Worm (Caenorhabditis elegans) whole organism, young adult: ENCODE measurements around the gene T15H9.5.

Experiments
- B0336.3 ChIP-seq: fragments of 200-800 bp; sonication (Bioruptor generic); IDR thresholded peaks from 2 replicates; pipeline ENCODE4 v1.3.6; 2022; ENCODE audit warnings: missing genetic modification characterization, missing compliant biosample characterization
- F22D6.2 ChIP-seq: sonication (generic microtip); optimal IDR thresholded peaks from 2 replicates; lab custom pipeline; 2016; ENCODE audit warnings: mild to moderate bottlenecking, missing genetic modification characterization, missing compliant biosample characterization
- F39B2.1 ChIP-seq: fragments of 200-800 bp; sonication (Bioruptor generic); IDR thresholded peaks from 2 replicates; pipeline ENCODE4 v1.3.6; 2022; ENCODE audit warnings: missing genetic modification reagents, missing genetic modification characterization, missing compliant biosample characterization
- F49E8.2 ChIP-seq: sonication (generic microtip); optimal IDR thresholded peaks from 3 replicates; lab custom pipeline; 2017; ENCODE audit warnings: missing genetic modification characterization, mild to moderate bottlenecking, missing compliant biosample characterization, antibody characterized with exemption, moderate library complexity; ENCODE audit not compliant: insufficient read depth
- F55B11.4 ChIP-seq: sonication (generic microtip); optimal IDR thresholded peaks from 2 replicates; lab custom pipeline; 2016; ENCODE audit warnings: missing compliant biosample characterization, missing genetic modification characterization, borderline replicate concordance; ENCODE audit not compliant: insufficient read depth
- F57A8.1 ChIP-seq: fragments of 200-800 bp; sonication (Bioruptor generic); optimal IDR thresholded peaks from 2 replicates; lab custom pipeline; 2018; ENCODE audit warnings: mild to moderate bottlenecking, missing genetic modification characterization, moderate library complexity, missing compliant biosample characterization
- K12H6.12 ChIP-seq: fragments of 200-800 bp; sonication (Bioruptor generic); optimal IDR thresholded peaks from 2 replicates; lab custom pipeline; 2018; ENCODE audit warnings: mild to moderate bottlenecking, missing genetic modification characterization, missing compliant biosample characterization
- T07F8.4 ChIP-seq: sonication (generic microtip); optimal IDR thresholded peaks from 2 replicates; lab custom pipeline; 2016; ENCODE audit warnings: mild to moderate bottlenecking, missing genetic modification characterization, moderate library complexity, missing compliant biosample characterization
- aptf-2 ChIP-seq: fragments of 200-800 bp; sonication (Bioruptor generic); conservative IDR thresholded peaks from 2 replicates; pipeline ENCODE4 v1.3.6; 2022; ENCODE audit warnings: missing genetic modification reagents, missing genetic modification characterization, missing compliant biosample characterization
- attf-3 ChIP-seq: fragments of 200-800 bp; sonication (Bioruptor generic); conservative IDR thresholded peaks from 2 replicates; pipeline ENCODE4 v1.3.6; 2022; ENCODE audit warnings: missing genetic modification reagents, missing genetic modification characterization, missing compliant biosample characterization
- attf-6 ChIP-seq: fragments of 200-800 bp; sonication (Bioruptor generic); IDR thresholded peaks from 2 replicates; pipeline ENCODE4 v1.3.6; 2022; ENCODE audit warnings: missing genetic modification reagents, missing genetic modification characterization, missing compliant biosample characterization
- bed-1 ChIP-seq: fragments of 200-800 bp; sonication (Bioruptor generic); IDR thresholded peaks from 2 replicates; pipeline ENCODE4 v1.3.6; 2022; ENCODE audit warnings: missing genetic modification reagents, missing genetic modification characterization, missing compliant biosample characterization
- bed-2 ChIP-seq: fragments of 200-800 bp; sonication (Bioruptor generic); IDR thresholded peaks from 2 replicates; pipeline ENCODE4 v1.3.6; 2022; ENCODE audit warnings: missing genetic modification reagents, missing genetic modification characterization, missing compliant biosample characterization
- cebp-1 ChIP-seq, 2 experiments: fragments of 200-800 bp in 1 of 2; sonication (Bioruptor generic) in 1 of 2; sonication (generic microtip) in 1 of 2; IDR thresholded peaks in 1 of 2; optimal IDR thresholded peaks in 1 of 2; 2 replicates each; pipeline versions ENCODE4 v1.3.6 to Lab custom; 2017 to 2022; ENCODE audit warnings: missing compliant biosample characterization in 2 of 2, missing genetic modification characterization in 2 of 2, mild to moderate bottlenecking in 1 of 2, missing genetic modification reagents in 1 of 2, moderate library complexity in 1 of 2
- egl-18 ChIP-seq: fragments of 200-800 bp; sonication (Bioruptor generic); IDR thresholded peaks from 2 replicates; pipeline ENCODE4 v1.3.6; 2022; ENCODE audit warnings: missing genetic modification reagents, missing genetic modification characterization, missing compliant biosample characterization
- egrh-3 ChIP-seq: fragments of 200-800 bp; sonication (Bioruptor generic); IDR thresholded peaks from 2 replicates; pipeline ENCODE4 v1.3.6; 2022; ENCODE audit warnings: missing genetic modification reagents, missing genetic modification characterization, missing compliant biosample characterization
- ekl-4 ChIP-seq: fragments of 200-800 bp; sonication (Bioruptor generic); IDR thresholded peaks from 2 replicates; pipeline ENCODE4 v1.3.6; 2022; ENCODE audit warnings: missing genetic modification reagents, missing genetic modification characterization, missing compliant biosample characterization
- gei-17 ChIP-seq: fragments of 200-800 bp; sonication (Bioruptor generic); optimal IDR thresholded peaks from 2 replicates; lab custom pipeline; 2018; ENCODE audit warnings: mild to moderate bottlenecking, missing genetic modification characterization, missing compliant biosample characterization
- hlh-12 ChIP-seq: sonication (generic microtip); optimal IDR thresholded peaks from 2 replicates; lab custom pipeline; 2016; ENCODE audit warnings: missing genetic modification characterization, missing compliant biosample characterization
- hmg-1.2 ChIP-seq: fragments of 200-800 bp; sonication (Bioruptor generic); IDR thresholded peaks from 2 replicates; pipeline ENCODE4 v1.3.6; 2022; ENCODE audit warnings: missing genetic modification reagents, missing genetic modification characterization, missing compliant biosample characterization
- hmg-20 ChIP-seq: fragments of 200-800 bp; sonication (Bioruptor generic); IDR thresholded peaks from 2 replicates; pipeline ENCODE4 v1.3.6; 2022; ENCODE audit warnings: missing genetic modification reagents, missing genetic modification characterization, missing compliant biosample characterization
- let-526 ChIP-seq: fragments of 200-800 bp; sonication (Bioruptor generic); IDR thresholded peaks from 2 replicates; pipeline ENCODE4 v1.3.6; 2022; ENCODE audit warnings: missing genetic modification reagents, missing genetic modification characterization, missing compliant biosample characterization
- lir-1 ChIP-seq: fragments of 200-800 bp; sonication (Bioruptor generic); conservative IDR thresholded peaks from 2 replicates; pipeline ENCODE4 v1.3.6; 2022; ENCODE audit warnings: missing genetic modification reagents, missing genetic modification characterization, missing compliant biosample characterization
- madf-10 ChIP-seq: sonication (generic microtip); optimal IDR thresholded peaks from 2 replicates; lab custom pipeline; 2016; ENCODE audit warnings: mild to moderate bottlenecking, missing genetic modification characterization, missing compliant biosample characterization
- madf-3 ChIP-seq: fragments of 200-800 bp; sonication (Bioruptor generic); IDR thresholded peaks from 2 replicates; pipeline ENCODE4 v1.3.6; 2022; ENCODE audit warnings: missing genetic modification reagents, missing genetic modification characterization, missing compliant biosample characterization
- madf-6 ChIP-seq: fragments of 200-800 bp; sonication (Bioruptor generic); IDR thresholded peaks from 2 replicates; pipeline ENCODE4 v1.3.6; 2022; ENCODE audit warnings: missing genetic modification reagents, missing genetic modification characterization, missing compliant biosample characterization
- mcd-1 ChIP-seq: fragments of 200-800 bp; sonication (Bioruptor generic); IDR thresholded peaks from 2 replicates; pipeline ENCODE4 v1.3.6; 2022; ENCODE audit warnings: missing genetic modification reagents, missing genetic modification characterization, missing compliant biosample characterization
- nfya-2 ChIP-seq: fragments of 200-800 bp; sonication (Bioruptor generic); IDR thresholded peaks from 2 replicates; pipeline ENCODE4 v1.3.6; 2022; ENCODE audit warnings: missing genetic modification reagents, missing genetic modification characterization, missing compliant biosample characterization
- nfyb-1 ChIP-seq: fragments of 200-800 bp; sonication (Bioruptor generic); IDR thresholded peaks from 2 replicates; pipeline ENCODE4 v1.3.6; 2022; ENCODE audit warnings: missing genetic modification reagents, missing genetic modification characterization, missing compliant biosample characterization
- nhr-27 ChIP-seq: fragments of 200-800 bp; sonication (Bioruptor generic); optimal IDR thresholded peaks from 2 replicates; lab custom pipeline; 2018; ENCODE audit warnings: mild to moderate bottlenecking, missing genetic modification characterization, moderate library complexity, missing compliant biosample characterization
- nhr-80 ChIP-seq: sonication (generic microtip); optimal IDR thresholded peaks from 2 replicates; lab custom pipeline; 2016; ENCODE audit warnings: missing genetic modification characterization, missing compliant biosample characterization
- nhr-90 ChIP-seq: sonication (generic microtip); optimal IDR thresholded peaks from 2 replicates; lab custom pipeline; 2016; ENCODE audit warnings: missing genotype, mild to moderate bottlenecking, missing genetic modification characterization, missing compliant biosample characterization
- rpc-1 ChIP-seq, 2 experiments: fragments of 150-350 bp in 1 of 2; sonication (generic microtip) in 1 of 2; optimal IDR thresholded peaks; 2 replicates each; lab custom pipeline; 2014 to 2018; ENCODE audit warnings: missing biosample characterization in 1 of 2, missing genetic modification characterization in 1 of 2, missing genetic modification reagents in 1 of 2, missing genotype in 1 of 2
- sea-2 ChIP-seq: fragments of 200-800 bp; sonication (Bioruptor generic); IDR thresholded peaks from 2 replicates; pipeline ENCODE4 v1.3.6; 2022; ENCODE audit warnings: missing genetic modification characterization, missing compliant biosample characterization
- snpc-1.3 ChIP-seq: sonication (generic microtip); optimal IDR thresholded peaks from 2 replicates; lab custom pipeline; 2017; ENCODE audit warnings: missing genetic modification characterization, mild to moderate bottlenecking, missing compliant biosample characterization, antibody characterized with exemption, moderate library complexity, missing genotype, missing genetic modification reagents; ENCODE audit not compliant: insufficient read depth
- snpc-3.4 ChIP-seq: sonication (generic microtip); optimal IDR thresholded peaks from 2 replicates; lab custom pipeline; 2017; ENCODE audit warnings: missing genetic modification characterization, mild to moderate bottlenecking, missing compliant biosample characterization, antibody characterized with exemption, moderate library complexity, missing genotype, missing genetic modification reagents
- somi-1 ChIP-seq: fragments of 200-800 bp; sonication (Bioruptor generic); optimal IDR thresholded peaks from 2 replicates; lab custom pipeline; 2018; ENCODE audit warnings: mild to moderate bottlenecking, missing genetic modification characterization, missing compliant biosample characterization
- unc-130 ChIP-seq: sonication (generic microtip); optimal IDR thresholded peaks from 2 replicates; lab custom pipeline; 2016; ENCODE audit warnings: missing genetic modification reagents, missing genetic modification characterization, missing compliant biosample characterization
- zim-3 ChIP-seq: sonication (generic microtip); optimal IDR thresholded peaks from 2 replicates; lab custom pipeline; 2017; ENCODE audit warnings: mild to moderate bottlenecking, missing genetic modification characterization, moderate library complexity, missing compliant biosample characterization
- ztf-22 ChIP-seq: fragments of 200-800 bp; sonication (Bioruptor generic); optimal IDR thresholded peaks from 2 replicates; lab custom pipeline; 2018; ENCODE audit warnings: mild to moderate bottlenecking, missing genetic modification characterization, moderate library complexity, missing compliant biosample characterization

The T15H9.5 gene

DNA sequence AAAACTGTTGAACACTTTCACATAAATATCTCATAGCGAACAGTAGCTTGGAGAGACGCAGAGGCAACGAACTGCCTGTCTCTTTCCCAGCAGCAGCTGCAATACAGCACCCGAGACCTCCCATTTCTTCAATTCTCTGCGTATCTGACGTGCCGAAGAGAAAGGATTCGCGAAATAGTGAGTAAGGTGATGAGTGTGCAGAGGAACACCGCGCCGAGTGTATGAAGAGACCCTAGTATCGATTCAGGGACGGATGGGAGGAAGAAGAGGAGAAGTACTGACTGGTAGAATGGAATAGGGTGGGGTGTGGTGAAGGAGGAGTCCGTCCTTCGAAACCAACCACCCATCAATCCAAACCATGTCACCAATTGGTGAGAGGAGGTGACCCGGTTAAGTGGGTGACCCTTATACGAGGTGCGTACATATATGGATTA, 34.9 kb upstream of the T15H9.5 start (continued):
- TF ChIP-seq zim-3 (tag; lab: Kevin White, UChicago): no peak
- no peak for TF ChIP-seq snpc-1.3 (tag; lab: Kevin White, UChicago)
- TF ChIP-seq F49E8.2 (tag; lab: Kevin White, UChicago): no peak
- TF ChIP-seq egl-18: no peak
- TF ChIP-seq F22D6.2 (tag; lab: Kevin White, UChicago): no peak
- TF ChIP-seq hmg-20 (GFP tag; lab: Robert Waterston, UW): no peak
- TF ChIP-seq rpc-1 (optimal IDR thresholded peaks at IDR 0.05; lab: Kevin White, UChicago): no peak
- TF ChIP-seq rpc-1 (tag; optimal IDR thresholded peaks at IDR 0.05; lab: Kevin White, UChicago): no peak
- peak; percentile 18 for TF ChIP-seq gei-17 (GFP tag; lab: Kevin White, UChicago)
- TF ChIP-seq B0336.3 (GFP tag; lab: Robert Waterston, UW): peak; percentile 16; the same call in 1 of the 2 replicates
- no peak for TF ChIP-seq T07F8.4 (tag; lab: Kevin White, UChicago)
- no peak for TF ChIP-seq aptf-2
- no peak for TF ChIP-seq ztf-22 (GFP tag; lab: Kevin White, UChicago)
- TF ChIP-seq cebp-1 (GFP tag; IDR thresholded peaks at IDR 0.05; lab: Robert Waterston, UW): no peak
- peak; percentile 64 for TF ChIP-seq cebp-1 (tag; optimal IDR thresholded peaks at IDR 0.05; lab: Kevin White, UChicago)
- TF ChIP-seq attf-3 (GFP tag; lab: Robert Waterston, UW): peak; percentile 26; the same call in 1 of the 2 replicates
- TF ChIP-seq hlh-12 (tag; lab: Kevin White, UChicago): no peak
- TF ChIP-seq nhr-90 (tag; lab: Kevin White, UChicago): no peak
- TF ChIP-seq mcd-1 (GFP tag; lab: Robert Waterston, UW): peak; percentile 60
- TF ChIP-seq nhr-27 (tag; lab: Kevin White, UChicago): peak; percentile 10
- peak; percentile 64; the same call in 1 of the 2 replicates for TF ChIP-seq nfyb-1 (GFP tag; lab: Robert Waterston, UW)
- TF ChIP-seq bed-2 (GFP tag; lab: Robert Waterston, UW): no peak
- no peak for TF ChIP-seq let-526 (GFP tag; lab: Robert Waterston, UW)
- no peak for TF ChIP-seq F57A8.1 (GFP tag; lab: Kevin White, UChicago)
- TF ChIP-seq madf-10 (tag; lab: Kevin White, UChicago): no peak
- TF ChIP-seq F39B2.1 (GFP tag; lab: Robert Waterston, UW): no peak
- peak; percentile 78 for TF ChIP-seq hmg-1.2 (GFP tag; lab: Robert Waterston, UW)
- no peak for TF ChIP-seq madf-3 (GFP tag; lab: Robert Waterston, UW)
- 0 out of 2 replicates have a peak, but pooled peaks have one; percentile 31 for TF ChIP-seq sea-2 (GFP tag; lab: Robert Waterston, UW)
- no peak for TF ChIP-seq lir-1 (GFP tag; lab: Robert Waterston, UW)
- peak; percentile 61 for TF ChIP-seq K12H6.12 (tag; lab: Kevin White, UChicago)
- TF ChIP-seq somi-1 (GFP tag; lab: Kevin White, UChicago): peak; percentile 48
- TF ChIP-seq nfya-2 (GFP tag; lab: Robert Waterston, UW): no peak

DNA sequence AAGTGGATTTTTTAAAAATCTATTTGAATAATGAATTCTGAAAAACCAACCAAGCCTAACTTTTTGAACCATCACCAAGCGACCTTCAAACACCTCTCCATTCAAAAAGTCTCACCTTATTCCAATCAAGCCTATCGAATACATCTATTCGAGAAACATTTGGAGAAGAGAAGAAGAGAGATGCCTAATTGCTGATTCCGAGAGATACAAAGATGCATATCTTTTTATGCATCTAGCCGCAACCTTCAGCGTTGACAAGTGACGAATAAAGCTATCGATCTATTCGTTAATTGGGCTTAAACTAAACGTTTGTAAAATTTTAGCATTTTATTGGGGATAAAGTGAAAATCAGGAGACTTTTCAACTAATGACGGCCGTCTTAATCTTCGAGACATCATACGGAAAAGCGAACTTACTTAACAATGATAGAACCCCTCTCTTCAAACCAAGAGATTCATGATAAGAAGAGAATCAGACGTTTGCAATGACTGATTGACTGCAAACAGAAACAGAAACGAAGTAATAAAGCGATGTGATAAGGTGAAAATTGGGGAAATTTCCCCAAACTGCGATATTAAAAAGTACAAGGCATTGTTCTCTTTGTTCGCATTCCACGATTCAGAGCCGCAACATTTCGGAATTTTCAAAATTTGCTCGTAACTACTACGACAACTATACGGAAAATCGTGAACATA, 33.8 kb upstream of the T15H9.5 start:
- TF ChIP-seq ekl-4 (no peak), madf-6 (GFP tag; lab: Robert Waterston, UW) (0 out of 2 replicates have a peak, but pooled peaks have one; percentile 31), bed-1 (GFP tag; lab: Robert Waterston, UW) (no peak), aptf-2 (no peak), unc-130 (GFP tag; lab: Kevin White, UChicago) (no peak), snpc-3.4 (tag; lab: Kevin White, UChicago) (no peak), F55B11.4 (no peak), attf-6 (GFP tag; lab: Robert Waterston, UW) (no peak), madf-10 (tag; lab: Kevin White, UChicago) (no peak), egrh-3 (GFP tag; lab: Robert Waterston, UW) (no peak), nhr-80 (peak; percentile 50)
